Fruit fly (Drosophila melanogaster): ENCODE measurements around the gene CG7215.

CG7215 gene

dm6 chr3R:18185385-18185784 lies 18.3 kb upstream of the CG7215 start, which contains the start of the genes Arp5 and CG7208 (continued):
- TF ChIP-seq Blimp-1 (GFP tag; optimal IDR thresholded peaks at IDR 0.05) (peak; percentile 77), ash1 (GFP tag; optimal IDR thresholded peaks at IDR 0.05) (no peak), wor (GFP tag; IDR thresholded peaks at IDR 0.05) (0 out of 2 replicates have a peak, but pooled peaks have one; percentile 13), kay (GFP tag; optimal IDR thresholded peaks at IDR 0.05) (peak; percentile 43), CG11247 (GFP tag; IDR thresholded peaks at IDR 0.05) (peak; percentile 39; the same call in 1 of the 2 replicates), CoRest (tag; optimal IDR thresholded peaks at IDR 0.05) (peak; percentile 86), pzg (GFP tag; optimal IDR thresholded peaks at IDR 0.05) (peak; percentile 51), CG31224 (GFP tag; IDR thresholded peaks at IDR 0.05) (peak; percentile 35; the same call in 1 of the 2 replicates), GATAe (GFP tag; conservative IDR thresholded peaks at IDR 0.05) (no peak), CG15011 (GFP tag; optimal IDR thresholded peaks at IDR 0.05) (no peak), CG13287 (GFP tag; IDR thresholded peaks at IDR 0.05; ENCODE audit: partially characterized antibody) (peak; percentile 59), MESR4 (GFP tag; optimal IDR thresholded peaks at IDR 0.05) (peak; percentile 37), ap (GFP tag; IDR thresholded peaks at IDR 0.05) (0 out of 2 replicates have a peak, but pooled peaks have one; percentile 30), row (GFP tag; IDR thresholded peaks at IDR 0.05) (peak; percentile 84), klu (GFP tag; IDR thresholded peaks at IDR 0.05) (peak; percentile 60; the same call in 1 of the 2 replicates), CTCF (GFP tag; optimal IDR thresholded peaks at IDR 0.05) (peak; percentile 6), shn (GFP tag; optimal IDR thresholded peaks at IDR 0.05) (no peak), B-H1 (GFP tag; IDR thresholded peaks at IDR 0.05) (peak; percentile 29; the same call in 1 of the 3 replicates), bsh (GFP tag; optimal IDR thresholded peaks at IDR 0.05) (peak in 1 of 2 experiments; percentile 70), CG6272 (GFP tag; IDR thresholded peaks at IDR 0.05) (peak; percentile 62), BEAF-32 (GFP tag; optimal IDR thresholded peaks at IDR 0.05) (peak; percentile 41), chn (GFP tag; optimal IDR thresholded peaks at IDR 0.05) (peak; percentile 56), Trl (optimal IDR thresholded peaks at IDR 0.05) (no peak), Trl (GFP tag; optimal IDR thresholded peaks at IDR 0.05) (peak; percentile 46), CG32532 (GFP tag; IDR thresholded peaks at IDR 0.05) (peak; percentile 63), CG10654 (GFP tag; optimal IDR thresholded peaks at IDR 0.05) (peak; percentile 60), CG4328 (GFP tag; optimal IDR thresholded peaks at IDR 0.05) (peak; percentile 49), dati (GFP tag; IDR thresholded peaks at IDR 0.05) (no peak), ATbp (GFP tag; optimal IDR thresholded peaks at IDR 0.05) (peak; percentile 32), HHEX (GFP tag; optimal IDR thresholded peaks at IDR 0.05) (peak; percentile 61), peb (GFP tag; IDR thresholded peaks at IDR 0.05) (no peak), Drgx (GFP tag; IDR thresholded peaks at IDR 0.05) (0 out of 2 replicates have a peak, but pooled peaks have one; percentile 49), CG9876 (GFP tag; optimal IDR thresholded peaks at IDR 0.05) (no peak), mirr (GFP tag; optimal IDR thresholded peaks at IDR 0.05) (no peak), CG17385 (GFP tag; optimal IDR thresholded peaks at IDR 0.05) (peak; percentile 63), CG18599 (GFP tag; optimal IDR thresholded peaks at IDR 0.05) (peak; percentile 82), CG11085 (GFP tag; IDR thresholded peaks at IDR 0.05) (peak; percentile 59), MBD-R2 (GFP tag; IDR thresholded peaks at IDR 0.05) (peak; percentile 83), CG8290 (GFP tag; optimal IDR thresholded peaks at IDR 0.05) (peak; percentile 66), CG8290 (tag; optimal IDR thresholded peaks at IDR 0.05) (peak in 1 of 2 experiments; percentile 34), Abd-B (GFP tag; optimal IDR thresholded peaks at IDR 0.05) (peak; percentile 85), CG12219 (GFP tag; optimal IDR thresholded peaks at IDR 0.05) (peak; percentile 7), Lim3 (GFP tag; IDR thresholded peaks at IDR 0.05) (no peak), trem (tag; optimal IDR thresholded peaks at IDR 0.05) (peak; percentile 58), onecut (GFP tag; IDR thresholded peaks at IDR 0.05) (no peak), exex (tag; optimal IDR thresholded peaks at IDR 0.05) (no peak), CG12769 (tag; optimal IDR thresholded peaks at IDR 0.05) (no peak), CrebB (tag; optimal IDR thresholded peaks at IDR 0.05) (peak; percentile 9), dysf (GFP tag; IDR thresholded peaks at IDR 0.05) (peak; percentile 70), CG8089 (GFP tag; optimal IDR thresholded peaks at IDR 0.05) (no peak), sim (GFP tag; IDR thresholded peaks at IDR 0.05) (no peak), jing (GFP tag; optimal IDR thresholded peaks at IDR 0.05) (no peak)
